Worm (Caenorhabditis elegans): ENCODE results near the gene glt-6.

Gene glt-6

DNA sequence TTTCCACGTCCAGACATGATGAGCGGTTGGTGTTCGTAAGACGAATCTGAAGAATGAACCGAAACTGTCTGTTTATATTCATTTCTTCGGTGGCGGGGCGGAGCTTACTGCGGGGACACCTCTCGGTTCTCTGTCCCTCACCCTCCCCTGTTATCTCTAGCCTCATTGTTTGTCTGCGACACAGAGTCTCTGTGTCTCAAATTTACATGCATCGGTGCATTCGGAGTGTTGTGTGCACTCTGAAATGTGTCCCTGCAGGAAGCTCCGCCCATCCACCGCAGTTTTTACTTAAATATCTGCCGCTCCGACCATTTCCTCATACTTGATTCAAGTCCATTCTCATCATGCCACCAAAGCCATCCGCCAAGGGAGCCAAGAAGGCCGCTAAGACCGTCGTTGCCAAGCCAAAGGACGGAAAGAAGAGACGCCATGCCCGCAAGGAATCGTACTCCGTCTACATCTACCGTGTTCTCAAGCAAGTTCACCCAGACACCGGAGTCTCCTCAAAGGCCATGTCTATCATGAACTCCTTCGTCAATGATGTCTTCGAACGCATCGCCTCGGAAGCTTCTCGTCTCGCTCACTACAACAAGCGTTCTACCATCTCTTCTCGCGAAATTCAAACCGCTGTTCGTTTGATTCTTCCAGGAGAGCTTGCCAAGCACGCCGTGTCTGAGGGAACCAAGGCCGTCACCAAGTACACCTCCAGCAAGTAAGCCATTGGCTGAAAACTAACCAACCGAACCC lies 17.0 kb upstream of the glt-6 start, which contains the start of the genes his-61 and his-62 (continued):
- TF ChIP-seq hmg-1.1 (GFP tag; IDR thresholded peaks at IDR 0.05) (peak; percentile 48; the same call in 1 of the 2 replicates), Y5F2A.4 (GFP tag; optimal IDR thresholded peaks at IDR 0.05) (no peak), nhr-10 (tag; optimal IDR thresholded peaks at IDR 0.05) (peak; percentile 6), nhr-48 (tag; optimal IDR thresholded peaks at IDR 0.05) (peak; percentile 97), pha-4 (GFP tag; IDR thresholded peaks at IDR 0.05) (peak; percentile 66; the same call in 1 of the 2 replicates), pha-4 (tag; optimal IDR thresholded peaks at IDR 0.05) (no peak), nhr-25 (tag; optimal IDR thresholded peaks at IDR 0.05; ENCODE audit: borderline replicate concordance, insufficient read depth) (peak; percentile 8), F44E2.7 (GFP tag; IDR thresholded peaks at IDR 0.05) (no peak; the same call in 1 of the 2 replicates), lin-1 (GFP tag; IDR thresholded peaks at IDR 0.05) (peak; percentile 45; the same call in 1 of the 2 replicates), aha-1 (tag) (peak; percentile 82), sdz-12 (GFP tag; optimal IDR thresholded peaks at IDR 0.05) (no peak), spr-3 (GFP tag; optimal IDR thresholded peaks at IDR 0.05) (no peak), F10B5.3 (tag; optimal IDR thresholded peaks at IDR 0.05) (peak; percentile 72), ama-1 (optimal IDR thresholded peaks at IDR 0.05) (no peak), tra-1 (GFP tag; IDR thresholded peaks at IDR 0.05) (0 out of 2 replicates have a peak, but pooled peaks have one; percentile 43), nhr-102 (tag; optimal IDR thresholded peaks at IDR 0.05) (peak; percentile 86), dmd-6 (GFP tag; IDR thresholded peaks at IDR 0.05) (peak; percentile 79), rbr-2 (tag; optimal IDR thresholded peaks at IDR 0.05) (peak; percentile 74), arid-1 (GFP tag; conservative IDR thresholded peaks at IDR 0.05) (peak; percentile 4; the same call in 1 of the 2 replicates), mes-2 (tag; optimal IDR thresholded peaks at IDR 0.05; ENCODE audit: poor library complexity, severe bottlenecking) (peak; percentile 83), set-16 (GFP tag; IDR thresholded peaks at IDR 0.05) (peak; percentile 27; the same call in 1 of the 2 replicates), nhr-42 (GFP tag; IDR thresholded peaks at IDR 0.05) (peak; percentile 79; the same call in 1 of the 2 replicates), daf-19 (GFP tag; conservative IDR thresholded peaks at IDR 0.05) (no peak), mep-1 (tag; optimal IDR thresholded peaks at IDR 0.05) (peak; percentile 90), T20F7.1 (GFP tag; optimal IDR thresholded peaks at IDR 0.05) (peak; percentile 67), hlh-11 (tag; optimal IDR thresholded peaks at IDR 0.05) (peak; percentile 91), fos-1 (tag; optimal IDR thresholded peaks at IDR 0.05) (no peak), nhr-41 (GFP tag; IDR thresholded peaks at IDR 0.05) (0 out of 2 replicates have a peak, but pooled peaks have one; percentile 20), R02D3.7 (tag; optimal IDR thresholded peaks at IDR 0.05) (no peak)

DNA sequence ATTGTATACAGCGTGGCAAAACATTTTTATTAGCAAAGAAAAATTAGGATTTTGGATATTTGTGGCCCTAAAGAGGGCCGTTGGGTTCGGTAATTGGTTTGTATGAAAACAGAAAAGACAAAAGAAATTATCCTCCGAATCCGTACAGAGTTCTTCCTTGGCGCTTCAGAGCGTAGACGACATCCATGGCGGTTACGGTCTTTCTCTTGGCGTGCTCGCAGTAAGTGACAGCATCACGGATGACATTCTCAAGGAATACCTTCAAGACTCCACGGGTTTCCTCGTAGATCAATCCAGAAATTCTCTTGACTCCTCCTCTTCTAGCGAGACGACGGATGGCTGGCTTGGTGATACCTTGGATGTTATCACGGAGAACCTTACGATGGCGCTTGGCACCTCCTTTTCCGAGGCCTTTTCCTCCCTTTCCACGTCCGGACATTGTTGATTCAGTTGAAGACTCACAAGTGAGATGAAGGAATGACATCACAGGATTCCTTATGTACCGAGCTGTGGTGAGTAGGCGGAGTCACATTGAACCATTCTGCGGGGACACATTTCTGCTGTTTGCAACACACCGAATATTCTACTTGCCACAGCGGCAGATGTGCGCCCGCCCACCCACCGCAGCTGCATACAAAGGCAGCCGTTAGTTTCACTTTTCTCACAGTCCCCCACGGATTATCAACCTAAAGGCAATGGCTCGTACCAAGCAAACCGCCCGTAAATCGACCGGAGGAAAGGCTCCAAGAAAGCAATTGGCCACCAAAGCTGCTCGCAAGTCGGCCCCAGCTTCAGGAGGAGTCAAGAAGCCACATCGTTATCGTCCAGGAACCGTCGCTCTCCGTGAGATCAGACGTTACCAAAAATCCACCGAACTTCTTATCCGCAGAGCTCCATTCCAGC lies 15.6 kb upstream of the glt-6 start, which contains the start of the genes his-60 and his-59:
Gene his-60 (minus strand): TSS at position 439 of the 903 bp plus-strand sequence.
Gene his-59 (plus strand): TSS at position 696 of the 903 bp plus-strand sequence.
- TF ChIP-seq madf-9 (GFP tag; conservative IDR thresholded peaks at IDR 0.05): no peak
- no peak for TF ChIP-seq dmd-9 (GFP tag; IDR thresholded peaks at IDR 0.05)
- TF ChIP-seq tra-1 (GFP tag; IDR thresholded peaks at IDR 0.05): peak; percentile 42; the same call in 1 of the 2 replicates
- no peak for TF ChIP-seq ZK337.2 (GFP tag; IDR thresholded peaks at IDR 0.05)
- no peak for TF ChIP-seq nhr-76 (tag; optimal IDR thresholded peaks at IDR 0.05)
- no peak for TF ChIP-seq nhr-28 (tag; optimal IDR thresholded peaks at IDR 0.05)
- TF ChIP-seq lin-29 (GFP tag; IDR thresholded peaks at IDR 0.05): no peak
- TF ChIP-seq attf-4 (tag; optimal IDR thresholded peaks at IDR 0.05): no peak
- no peak for TF ChIP-seq F10B5.3 (tag; optimal IDR thresholded peaks at IDR 0.05)
- no peak for TF ChIP-seq duxl-1 (tag; optimal IDR thresholded peaks at IDR 0.05; ENCODE audit: poor library complexity)
- no peak; the same call in 1 of the 2 replicates for TF ChIP-seq ceh-20 (GFP tag; IDR thresholded peaks at IDR 0.05)
- TF ChIP-seq pha-4 (GFP tag; IDR thresholded peaks at IDR 0.05): peak; percentile 21
- TF ChIP-seq pha-4 (tag; optimal IDR thresholded peaks at IDR 0.05): no peak
- TF ChIP-seq nhr-6 (tag; optimal IDR thresholded peaks at IDR 0.05): peak; percentile 82
- TF ChIP-seq F49E8.2 (tag; optimal IDR thresholded peaks at IDR 0.05; ENCODE audit: borderline replicate concordance): peak; percentile 89
- no peak for TF ChIP-seq spr-1 (tag; optimal IDR thresholded peaks at IDR 0.05)
- TF ChIP-seq lin-38 (GFP tag; IDR thresholded peaks at IDR 0.05): peak; percentile 48
- no peak for TF ChIP-seq T20F7.1 (GFP tag; optimal IDR thresholded peaks at IDR 0.05)
- no peak for TF ChIP-seq ztf-11 (tag; optimal IDR thresholded peaks at IDR 0.05)
- no peak for TF ChIP-seq sdz-12 (GFP tag; optimal IDR thresholded peaks at IDR 0.05)
- TF ChIP-seq ctbp-1 (GFP tag; IDR thresholded peaks at IDR 0.05): no peak
- no peak for TF ChIP-seq unc-39 (tag; optimal IDR thresholded peaks at IDR 0.05)
- peak; percentile 50 for TF ChIP-seq ama-1 (optimal IDR thresholded peaks at IDR 0.05)
- no peak for TF ChIP-seq fkh-10 (GFP tag; optimal IDR thresholded peaks at IDR 0.05)

Data from whole organism, L4 larva.